Worm (Caenorhabditis elegans): ENCODE measurements around the gene C31B8.16.

The C31B8.16 gene

DNA sequence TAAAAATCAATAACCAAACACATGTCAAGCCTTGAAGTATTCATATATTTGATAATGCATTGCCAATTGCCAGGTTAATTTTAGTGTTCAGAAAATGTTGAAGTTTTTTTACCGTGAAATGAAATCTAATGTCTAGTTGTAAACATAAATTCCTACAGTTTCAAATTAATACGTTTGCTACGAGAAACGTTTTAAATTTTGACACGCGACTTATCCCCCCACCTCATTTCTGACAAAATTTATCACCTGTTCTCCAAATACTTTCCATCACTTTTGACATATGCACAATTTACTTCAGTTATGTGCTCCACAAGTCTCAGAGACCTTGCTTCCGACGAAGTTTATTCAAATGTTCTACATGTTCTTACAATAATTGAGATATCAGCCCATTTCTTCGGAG, 15.9 kb upstream of the C31B8.16 start, which contains the start of gene srh-146:
TSS of gene srh-146 (plus strand) at position 301 of the 400 bp plus-strand sequence.
- no peak for TF ChIP-seq ceh-19 (GFP tag; optimal IDR thresholded peaks at IDR 0.05)
- TF ChIP-seq ceh-45 (GFP tag; IDR thresholded peaks at IDR 0.05): no peak
- TF ChIP-seq sdc-2 (tag; optimal IDR thresholded peaks at IDR 0.05): no peak
- TF ChIP-seq sox-4 (tag; optimal IDR thresholded peaks at IDR 0.05): no peak
- no peak for TF ChIP-seq ahr-1 (tag; optimal IDR thresholded peaks at IDR 0.05)
- no peak for TF ChIP-seq ceh-9 (tag; optimal IDR thresholded peaks at IDR 0.05)
- no peak for TF ChIP-seq pat-9 (tag; optimal IDR thresholded peaks at IDR 0.05)
- TF ChIP-seq C38D4.7 (GFP tag; optimal IDR thresholded peaks at IDR 0.05): no peak
- TF ChIP-seq T23F11.4 (GFP tag; optimal IDR thresholded peaks at IDR 0.05): no peak
- no peak for TF ChIP-seq ceh-48 (tag; optimal IDR thresholded peaks at IDR 0.05)
- no peak for TF ChIP-seq K02D7.2 (tag; optimal IDR thresholded peaks at IDR 0.05)
- no peak for TF ChIP-seq hlh-6 (tag; optimal IDR thresholded peaks at IDR 0.05)
- TF ChIP-seq pha-2 (tag; optimal IDR thresholded peaks at IDR 0.05): no peak
- TF ChIP-seq pqm-1 (tag; optimal IDR thresholded peaks at IDR 0.05): no peak
- TF ChIP-seq ref-2 (tag; optimal IDR thresholded peaks at IDR 0.05): no peak
- TF ChIP-seq fkh-6 (tag; optimal IDR thresholded peaks at IDR 0.05): no peak
- no peak for TF ChIP-seq hlh-8 (tag; optimal IDR thresholded peaks at IDR 0.05)
- TF ChIP-seq unc-3 (GFP tag; conservative IDR thresholded peaks at IDR 0.05): no peak
- no peak for TF ChIP-seq unc-3 (tag; optimal IDR thresholded peaks at IDR 0.05)

- TF ChIP-seq ceh-48 (tag; optimal IDR thresholded peaks at IDR 0.05): no peak
- no peak for TF ChIP-seq eyg-1 (tag; optimal IDR thresholded peaks at IDR 0.05)
- no peak for TF ChIP-seq pqm-1 (tag; optimal IDR thresholded peaks at IDR 0.05)
- no peak for TF ChIP-seq pha-2 (tag; optimal IDR thresholded peaks at IDR 0.05)
- TF ChIP-seq hlh-6 (tag; optimal IDR thresholded peaks at IDR 0.05): no peak
- TF ChIP-seq sox-2 (GFP tag; IDR thresholded peaks at IDR 0.05): no peak
- no peak for TF ChIP-seq C08G9.2 (tag; optimal IDR thresholded peaks at IDR 0.05)
- TF ChIP-seq lin-11 (tag; optimal IDR thresholded peaks at IDR 0.05): no peak
- no peak for TF ChIP-seq ceh-30 (tag; optimal IDR thresholded peaks at IDR 0.05)
- no peak for TF ChIP-seq ceh-19 (GFP tag; optimal IDR thresholded peaks at IDR 0.05)
- no peak for TF ChIP-seq ceh-6 (GFP tag; optimal IDR thresholded peaks at IDR 0.05)
- no peak for TF ChIP-seq ets-4 (tag; optimal IDR thresholded peaks at IDR 0.05)
- no peak for TF ChIP-seq unc-42 (tag; optimal IDR thresholded peaks at IDR 0.05)
- TF ChIP-seq ceh-2 (tag; optimal IDR thresholded peaks at IDR 0.05): no peak
Measured at ce11 chrV:2920125-2920524, 9.7 kb upstream of the C31B8.16 start.

ce11 chrV:2922594-2922993, 7.3 kb upstream of the C31B8.16 start, which contains the start of gene srh-38:
srh-38 (minus strand) TSS chrV:2922694.
- TF ChIP-seq K02D7.2 (tag; optimal IDR thresholded peaks at IDR 0.05) (no peak), ref-2 (tag; optimal IDR thresholded peaks at IDR 0.05) (no peak), elt-4 (tag; optimal IDR thresholded peaks at IDR 0.05) (no peak), tbx-7 (tag; optimal IDR thresholded peaks at IDR 0.05) (no peak), sox-2 (GFP tag; IDR thresholded peaks at IDR 0.05) (no peak), eyg-1 (tag; optimal IDR thresholded peaks at IDR 0.05) (no peak)

DNA sequence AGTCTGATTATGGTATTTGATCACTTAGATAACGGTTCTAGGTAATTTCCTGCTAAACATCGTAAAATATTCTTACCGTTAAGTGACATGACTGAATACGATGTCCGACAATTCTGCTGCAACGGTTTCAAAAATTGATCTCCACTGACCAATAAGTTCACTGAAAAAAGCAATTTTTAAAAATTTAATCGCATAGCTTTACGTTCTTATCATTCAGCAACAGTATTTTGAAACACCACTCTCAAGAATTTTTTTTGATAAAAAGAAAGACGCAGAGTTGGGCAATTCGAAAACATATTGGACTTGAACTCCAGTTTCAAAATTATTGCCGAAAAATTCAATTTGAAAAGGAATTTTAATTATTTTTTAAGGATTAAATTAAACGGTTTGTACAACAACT, 2.3 kb upstream of the C31B8.16 start, which contains the start of gene C31B8.12:
TSS of gene C31B8.12 (minus strand) at position 101 of the 400 bp plus-strand sequence.
- TF ChIP-seq ttx-3 (tag; optimal IDR thresholded peaks at IDR 0.05) (no peak), unc-42 (tag; optimal IDR thresholded peaks at IDR 0.05) (no peak), pag-3 (tag; optimal IDR thresholded peaks at IDR 0.05; ENCODE audit: borderline replicate concordance) (no peak), hlh-30 (tag; optimal IDR thresholded peaks at IDR 0.05; ENCODE audit: insufficient read depth) (no peak), pros-1 (tag; optimal IDR thresholded peaks at IDR 0.05) (no peak), C08G9.2 (tag; optimal IDR thresholded peaks at IDR 0.05) (no peak), zip-5 (tag; optimal IDR thresholded peaks at IDR 0.05) (no peak), syd-9 (tag; optimal IDR thresholded peaks at IDR 0.05) (no peak), ceh-24 (tag; optimal IDR thresholded peaks at IDR 0.05) (no peak), ceh-45 (GFP tag; IDR thresholded peaks at IDR 0.05) (no peak), hlh-15 (tag; optimal IDR thresholded peaks at IDR 0.05) (no peak), ceh-19 (GFP tag; optimal IDR thresholded peaks at IDR 0.05) (no peak), hlh-13 (GFP tag; optimal IDR thresholded peaks at IDR 0.05) (no peak), pha-2 (tag; optimal IDR thresholded peaks at IDR 0.05) (no peak), dmd-4 (tag; optimal IDR thresholded peaks at IDR 0.05; ENCODE audit: borderline replicate concordance) (no peak), ceh-18 (tag; optimal IDR thresholded peaks at IDR 0.05) (no peak), pax-1 (tag; optimal IDR thresholded peaks at IDR 0.05) (no peak)
